Fruit fly (Drosophila melanogaster) whole organism, embryonic: Measurements from ENCODE around the gene Crz.

ENCODE experiments used
- ATbp ChIP-seq: fragments of 200-800 bp; sonication (Bioruptor generic); optimal IDR thresholded peaks from 2 replicates; lab custom pipeline; 2017; ENCODE audit warnings: missing biosample characterization, mild to moderate bottlenecking, missing genetic modification characterization, missing genetic modification reagents
- Abd-B ChIP-seq: fragments of 200-800 bp; sonication (Bioruptor generic); optimal IDR thresholded peaks from 2 replicates; lab custom pipeline; 2018; ENCODE audit warnings: missing biosample characterization, mild to moderate bottlenecking, missing genetic modification characterization, moderate library complexity
- CG10366 ChIP-seq: fragments of 200-800 bp; sonication (Bioruptor generic); IDR thresholded peaks from 2 replicates; pipeline ENCODE4 v1.3.6; 2022; ENCODE audit warnings: missing biosample characterization, missing genetic modification characterization
- CG10959 ChIP-seq: fragments of 200-800 bp; sonication (Bioruptor generic); IDR thresholded peaks from 2 replicates; pipeline ENCODE4 v1.3.6; 2022; ENCODE audit warnings: missing biosample characterization, missing genetic modification characterization
- CG11247 ChIP-seq: fragments of 200-800 bp; sonication (Bioruptor generic); IDR thresholded peaks from 2 replicates; pipeline ENCODE4 v1.3.6; 2022; ENCODE audit warnings: missing biosample characterization, missing genetic modification characterization
- CG11504 ChIP-seq: fragments of 200-800 bp; sonication (Bioruptor generic); optimal IDR thresholded peaks from 3 replicates; lab custom pipeline; 2019; ENCODE audit warnings: missing biosample characterization, mild to moderate bottlenecking, missing genetic modification characterization, moderate library complexity
- CG12659 ChIP-seq: fragments of 200-800 bp; sonication (Bioruptor generic); optimal IDR thresholded peaks from 3 replicates; lab custom pipeline; 2017; ENCODE audit warnings: mild to moderate bottlenecking, missing biosample characterization, missing genetic modification reagents, missing genetic modification characterization
- CG13123 ChIP-seq: fragments of 200-800 bp; sonication (Bioruptor generic); optimal IDR thresholded peaks from 2 replicates; lab custom pipeline; 2016; ENCODE audit warnings: missing biosample characterization, missing genetic modification characterization
- CG13894 ChIP-seq: fragments of 200-800 bp; sonication (Bioruptor generic); optimal IDR thresholded peaks from 3 replicates; lab custom pipeline; 2018; ENCODE audit warnings: missing biosample characterization, mild to moderate bottlenecking, missing genetic modification characterization, moderate library complexity
- CG1529 ChIP-seq: fragments of 200-800 bp; sonication (Bioruptor generic); optimal IDR thresholded peaks from 3 replicates; lab custom pipeline; 2018; ENCODE audit warnings: missing biosample characterization, missing genetic modification characterization
- CG15696 ChIP-seq: fragments of 200-800 bp; sonication (Bioruptor generic); optimal IDR thresholded peaks from 2 replicates; lab custom pipeline; 2019; ENCODE audit warnings: missing biosample characterization, mild to moderate bottlenecking, missing genetic modification characterization, moderate library complexity
- CG1603 ChIP-seq: fragments of 200-800 bp; sonication (Bioruptor generic); optimal IDR thresholded peaks from 2 replicates; lab custom pipeline; 2019; ENCODE audit warnings: missing biosample characterization, mild to moderate bottlenecking, missing genetic modification characterization, moderate library complexity
- CG1792 ChIP-seq: fragments of 200-800 bp; sonication (Bioruptor generic); optimal IDR thresholded peaks from 2 replicates; lab custom pipeline; 2016; ENCODE audit warnings: missing biosample characterization, missing genetic modification characterization
- CG2875 ChIP-seq: fragments of 200-800 bp; sonication (Bioruptor generic); optimal IDR thresholded peaks from 2 replicates; lab custom pipeline; 2017; ENCODE audit warnings: missing biosample characterization, mild to moderate bottlenecking, missing genetic modification characterization, missing genetic modification reagents
- CG31388 ChIP-seq: fragments of 200-800 bp; sonication (Bioruptor generic); optimal IDR thresholded peaks from 2 replicates; lab custom pipeline; 2016; ENCODE audit warnings: missing biosample characterization, missing genetic modification characterization
- CG3163 ChIP-seq: fragments of 200-800 bp; sonication (Bioruptor generic); optimal IDR thresholded peaks from 3 replicates; lab custom pipeline; 2016; ENCODE audit warnings: missing biosample characterization, missing genetic modification characterization
- CG32532 ChIP-seq: fragments of 200-800 bp; sonication (Bioruptor generic); IDR thresholded peaks from 2 replicates; pipeline ENCODE4 v1.3.6; 2022; ENCODE audit warnings: missing biosample characterization, missing genetic modification characterization
- CG34224 ChIP-seq: fragments of 200-800 bp; sonication (Bioruptor generic); IDR thresholded peaks from 3 replicates; pipeline ENCODE4 v1.3.6; 2022; ENCODE audit warnings: missing biosample characterization, missing genetic modification characterization; ENCODE audit not compliant: partially characterized antibody
- CG4360 ChIP-seq: fragments of 200-800 bp; sonication (Bioruptor generic); IDR thresholded peaks from 2 replicates; pipeline ENCODE4 v1.3.6; 2022; ENCODE audit warnings: missing biosample characterization, missing genetic modification characterization
- CG6683 ChIP-seq: fragments of 200-800 bp; sonication (Bioruptor generic); optimal IDR thresholded peaks from 2 replicates; lab custom pipeline; 2017; ENCODE audit warnings: missing biosample characterization, mild to moderate bottlenecking, missing genetic modification characterization, missing genetic modification reagents
- CG8944 ChIP-seq: fragments of 200-800 bp; sonication (Bioruptor generic); optimal IDR thresholded peaks from 3 replicates; lab custom pipeline; 2016; ENCODE audit warnings: missing biosample characterization, missing genetic modification characterization
- CG9437 ChIP-seq: fragments of 200-800 bp; sonication (Bioruptor generic); optimal IDR thresholded peaks from 2 replicates; lab custom pipeline; 2018; ENCODE audit warnings: missing biosample characterization, mild to moderate bottlenecking, missing genetic modification characterization
- CG9727 ChIP-seq: fragments of 200-800 bp; sonication (Bioruptor generic); optimal IDR thresholded peaks from 3 replicates; lab custom pipeline; 2017; ENCODE audit warnings: missing biosample characterization, mild to moderate bottlenecking, missing genetic modification characterization
- D19B ChIP-seq: fragments of 200-800 bp; sonication (Bioruptor generic); optimal IDR thresholded peaks from 2 replicates; lab custom pipeline; 2017; ENCODE audit warnings: missing biosample characterization, mild to moderate bottlenecking, missing genetic modification characterization
- Ets97D ChIP-seq: fragments of 200-800 bp; sonication (Bioruptor generic); optimal IDR thresholded peaks from 3 replicates; lab custom pipeline; 2016; ENCODE audit warnings: missing biosample characterization, missing genetic modification characterization
- GATAe ChIP-seq: fragments of 200-800 bp; sonication (Bioruptor generic); conservative IDR thresholded peaks from 2 replicates; pipeline ENCODE4 v1.3.6; 2022; ENCODE audit warnings: missing biosample characterization, missing genetic modification characterization
- HLH3B ChIP-seq: fragments of 200-800 bp; sonication (Bioruptor generic); IDR thresholded peaks from 2 replicates; pipeline ENCODE4 v1.3.6; 2022; ENCODE audit warnings: missing biosample characterization, missing genetic modification characterization
- Hmx ChIP-seq: fragments of 200-800 bp; sonication (Bioruptor generic); optimal IDR thresholded peaks from 2 replicates; lab custom pipeline; 2016; ENCODE audit warnings: missing biosample characterization, missing genetic modification characterization
- Kr ChIP-seq: fragments of 200-800 bp; sonication (Bioruptor generic); optimal IDR thresholded peaks from 2 replicates; lab custom pipeline; 2017; ENCODE audit warnings: missing biosample characterization, mild to moderate bottlenecking, missing genetic modification characterization
- Side ChIP-seq: fragments of 200-800 bp; sonication (Bioruptor generic); optimal IDR thresholded peaks from 2 replicates; lab custom pipeline; 2016; ENCODE audit warnings: missing biosample characterization, missing genetic modification characterization
- Tbp ChIP-seq: fragments of >200 bp; optimal IDR thresholded peaks from 2 replicates; lab custom pipeline; 2018; ENCODE audit warnings: missing biosample characterization, missing genetic modification characterization
- ap ChIP-seq: fragments of 200-800 bp; sonication (Bioruptor generic); IDR thresholded peaks from 2 replicates; pipeline ENCODE4 v1.3.6; 2022; ENCODE audit warnings: missing biosample characterization, missing genetic modification characterization
- bab2 ChIP-seq: fragments of 200-800 bp; sonication (Bioruptor generic); optimal IDR thresholded peaks from 2 replicates; lab custom pipeline; 2016; ENCODE audit warnings: missing biosample characterization, missing genetic modification characterization
- bcd ChIP-seq: fragments of 200-800 bp; sonication (Bioruptor generic); optimal IDR thresholded peaks from 2 replicates; lab custom pipeline; 2017; ENCODE audit warnings: missing biosample characterization, mild to moderate bottlenecking, missing genetic modification characterization
- bigmax ChIP-seq: fragments of 200-800 bp; sonication (Bioruptor generic); optimal IDR thresholded peaks from 2 replicates; lab custom pipeline; 2018; ENCODE audit warnings: missing biosample characterization, mild to moderate bottlenecking, missing genetic modification characterization
- danr ChIP-seq: fragments of 200-800 bp; sonication (Bioruptor generic); IDR thresholded peaks from 2 replicates; pipeline ENCODE4 v1.3.6; 2022; ENCODE audit warnings: missing biosample characterization, missing genetic modification characterization
- en ChIP-seq: fragments of 200-800 bp; sonication (Bioruptor generic); optimal IDR thresholded peaks from 2 replicates; lab custom pipeline; 2016; ENCODE audit warnings: missing biosample characterization, missing genetic modification characterization
- ftz-f1 ChIP-seq: fragments of 200-800 bp; sonication (Bioruptor generic); optimal IDR thresholded peaks from 2 replicates; lab custom pipeline; 2016; ENCODE audit warnings: missing biosample characterization, missing genetic modification characterization
- grn ChIP-seq: fragments of 200-800 bp; sonication (Bioruptor generic); optimal IDR thresholded peaks from 3 replicates; lab custom pipeline; 2017; ENCODE audit warnings: missing biosample characterization, missing genetic modification characterization
- jing ChIP-seq: fragments of 200-800 bp; sonication (Bioruptor generic); optimal IDR thresholded peaks from 2 replicates; lab custom pipeline; 2018; ENCODE audit warnings: missing biosample characterization, mild to moderate bottlenecking, missing genetic modification characterization
- lab ChIP-seq: fragments of 200-800 bp; sonication (Bioruptor generic); optimal IDR thresholded peaks from 3 replicates; lab custom pipeline; 2017; ENCODE audit warnings: missing biosample characterization, missing genetic modification characterization, mild to moderate bottlenecking, moderate library complexity, missing genetic modification reagents
- nerfin-2 ChIP-seq: fragments of 200-800 bp; sonication (Bioruptor generic); IDR thresholded peaks from 2 replicates; pipeline ENCODE4 v1.3.6; 2022; ENCODE audit warnings: missing biosample characterization, missing genetic modification characterization; ENCODE audit not compliant: partially characterized antibody
- pum ChIP-seq: fragments of 200-800 bp; sonication (Bioruptor generic); optimal IDR thresholded peaks from 2 replicates; lab custom pipeline; 2016; ENCODE audit warnings: missing biosample characterization, missing genetic modification characterization
- schlank ChIP-seq: fragments of 200-800 bp; sonication (Bioruptor generic); optimal IDR thresholded peaks from 2 replicates; lab custom pipeline; 2018; ENCODE audit warnings: missing biosample characterization, mild to moderate bottlenecking, missing genetic modification characterization
- shn ChIP-seq: fragments of 200-800 bp; sonication (Bioruptor generic); optimal IDR thresholded peaks from 3 replicates; lab custom pipeline; 2016; ENCODE audit warnings: missing biosample characterization, missing genetic modification characterization
- sisA ChIP-seq: fragments of 200-800 bp; sonication (Bioruptor generic); IDR thresholded peaks from 2 replicates; pipeline ENCODE4 v1.3.6; 2022; ENCODE audit warnings: missing biosample characterization, missing genetic modification characterization
- sna ChIP-seq: fragments of 200-800 bp; sonication (Bioruptor generic); IDR thresholded peaks from 2 replicates; pipeline ENCODE4 v1.3.6; 2022; ENCODE audit warnings: missing biosample characterization, missing genetic modification characterization; ENCODE audit not compliant: partially characterized antibody
- sr ChIP-seq: fragments of 200-800 bp; sonication (Bioruptor generic); IDR thresholded peaks from 3 replicates; pipeline ENCODE4 v1.3.6; 2022; ENCODE audit warnings: missing biosample characterization, missing genetic modification characterization
- ssp ChIP-seq: fragments of 200-800 bp; sonication (Bioruptor generic); IDR thresholded peaks from 2 replicates; pipeline ENCODE4 v1.3.6; 2022; ENCODE audit warnings: missing biosample characterization, missing genetic modification characterization
- tin ChIP-seq: fragments of 200-800 bp; sonication (Bioruptor generic); optimal IDR thresholded peaks from 3 replicates; lab custom pipeline; 2016; ENCODE audit warnings: missing biosample characterization, missing genetic modification characterization

Crz gene

DNA sequence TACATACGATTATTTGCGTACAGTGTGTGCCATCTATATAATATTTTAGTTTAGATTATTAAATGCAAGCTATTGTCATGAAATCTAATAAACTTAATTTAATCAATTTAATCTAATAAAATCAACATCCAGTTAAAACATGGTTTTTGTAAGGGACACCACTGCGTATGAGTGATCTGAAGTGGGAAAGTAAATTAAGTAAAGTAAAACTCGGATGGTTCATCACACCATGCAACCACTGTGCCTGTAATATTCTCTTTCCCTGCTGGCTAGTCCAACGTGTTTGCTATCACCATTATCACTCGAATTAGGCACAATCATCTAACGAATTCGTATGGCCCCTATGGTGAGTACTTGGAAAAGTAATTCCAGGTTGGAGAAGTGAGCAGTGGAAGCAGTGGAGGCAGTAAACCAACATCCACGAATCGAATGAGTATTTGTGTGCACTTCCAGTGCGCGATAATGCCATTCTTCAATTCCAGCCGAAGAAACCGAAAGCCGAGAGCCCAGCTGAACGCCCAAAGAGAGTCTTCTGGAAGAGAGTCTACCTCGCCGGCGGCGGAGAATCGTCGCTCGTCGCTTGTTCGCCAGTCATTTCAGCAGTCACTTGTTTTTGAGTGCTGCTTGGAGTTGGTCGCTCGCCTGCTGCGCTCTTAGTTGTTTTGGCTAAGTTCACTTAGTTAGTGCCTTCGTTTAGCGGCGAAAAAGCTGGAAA, 25.8 kb upstream of the Crz start, which contains the start of gene red (continued):
- peak; percentile 84 for TF ChIP-seq CG11504 (tag; lab: Kevin White, UChicago)
- no peak for TF ChIP-seq en (GFP tag; lab: Kevin White, UChicago)
- no peak for TF ChIP-seq Side
- no peak for TF ChIP-seq CG10959
- TF ChIP-seq Kr: no peak
- TF ChIP-seq GATAe (GFP tag; lab: Robert Waterston, UW): peak; percentile 52
- TF ChIP-seq Abd-B (GFP tag; lab: Kevin White, UChicago): peak; percentile 54
- peak; percentile 63 for TF ChIP-seq CG1529 (GFP tag; lab: Kevin White, UChicago)
- TF ChIP-seq ftz-f1 (GFP tag; lab: Kevin White, UChicago): no peak
- peak; percentile 87 for TF ChIP-seq CG32532 (GFP tag; lab: Robert Waterston, UW)
- TF ChIP-seq CG9437: peak; percentile 66
- TF ChIP-seq Hmx (GFP tag; lab: Kevin White, UChicago): no peak
- TF ChIP-seq CG13894 (tag; lab: Kevin White, UChicago): peak; percentile 57
- 0 out of 2 replicates have a peak, but pooled peaks have one; percentile 38 for TF ChIP-seq ap
- peak; percentile 45 for TF ChIP-seq CG6683 (GFP tag; lab: Kevin White, UChicago)
- peak; percentile 74 for TF ChIP-seq HLH3B (GFP tag; lab: Robert Waterston, UW)
- no peak for TF ChIP-seq sna
- peak; percentile 44 for TF ChIP-seq tin (GFP tag; lab: Kevin White, UChicago)
- TF ChIP-seq bcd: peak; percentile 78
- no peak for TF ChIP-seq bab2 (GFP tag; lab: Kevin White, UChicago)
- TF ChIP-seq CG15696 (tag; lab: Kevin White, UChicago): peak; percentile 27
- 0 out of 2 replicates have a peak, but pooled peaks have one; percentile 10 for TF ChIP-seq CG4360 (GFP tag; lab: Robert Waterston, UW)
- TF ChIP-seq CG13123 (GFP tag; lab: Kevin White, UChicago): no peak
- TF ChIP-seq grn: peak; percentile 59
- TF ChIP-seq shn (GFP tag; lab: Kevin White, UChicago): no peak
- TF ChIP-seq CG12659 (GFP tag; lab: Kevin White, UChicago): peak; percentile 77
- TF ChIP-seq Ets97D (GFP tag; lab: Kevin White, UChicago): peak; percentile 0
- TF ChIP-seq CG11247 (GFP tag; lab: Robert Waterston, UW): 0 out of 2 replicates have a peak, but pooled peaks have one; percentile 13
- peak; percentile 23 for TF ChIP-seq jing (GFP tag; lab: Kevin White, UChicago)
- peak; percentile 63 for TF ChIP-seq ATbp
- peak; percentile 10; the same call in 1 of the 3 replicates for TF ChIP-seq CG34224 (GFP tag; lab: Robert Waterston, UW)
- no peak for TF ChIP-seq ssp (GFP tag; lab: Robert Waterston, UW)
- TF ChIP-seq sr (GFP tag; lab: Robert Waterston, UW): no peak
- TF ChIP-seq CG31388 (GFP tag; lab: Kevin White, UChicago): peak; percentile 0
- TF ChIP-seq Tbp (GFP tag; lab: Kevin White, UChicago): no peak
- peak; percentile 91 for TF ChIP-seq lab (GFP tag; lab: Kevin White, UChicago)
- TF ChIP-seq CG1603: peak; percentile 47
- no peak for TF ChIP-seq nerfin-2 (GFP tag; lab: Robert Waterston, UW)
- peak; percentile 64 for TF ChIP-seq D19B (GFP tag; lab: Kevin White, UChicago)
- peak; percentile 48 for TF ChIP-seq pum (GFP tag; lab: Kevin White, UChicago)
- peak; percentile 70 for TF ChIP-seq sisA (GFP tag; lab: Robert Waterston, UW)
- peak; percentile 36 for TF ChIP-seq schlank
- peak; percentile 21 for TF ChIP-seq CG1792 (GFP tag; lab: Kevin White, UChicago)
- peak; percentile 37 for TF ChIP-seq CG2875 (GFP tag; lab: Kevin White, UChicago)
- peak; percentile 35 for TF ChIP-seq CG8944 (GFP tag; lab: Kevin White, UChicago)
- peak; percentile 66 for TF ChIP-seq CG10366 (GFP tag; lab: Robert Waterston, UW)
- TF ChIP-seq bigmax (GFP tag; lab: Kevin White, UChicago): no peak
- TF ChIP-seq danr (GFP tag; lab: Robert Waterston, UW): peak; percentile 58; the same call in 1 of the 2 replicates
- peak; percentile 87 for TF ChIP-seq CG3163 (GFP tag; lab: Kevin White, UChicago)
- TF ChIP-seq CG9727: peak; percentile 70
